Fruit fly (Drosophila melanogaster): ENCODE results near the gene CG15536.

dm6 chr3R:30464244-30464643 is 39.3 kb upstream of the CG15536 start:
- no peak for TF ChIP-seq ttk (optimal IDR thresholded peaks at IDR 0.05)
- no peak for TF ChIP-seq Myc (optimal IDR thresholded peaks at IDR 0.05)
- no peak for TF ChIP-seq insv (optimal IDR thresholded peaks at IDR 0.05)
- TF ChIP-seq psq (optimal IDR thresholded peaks at IDR 0.05), result no peak
- no peak for TF ChIP-seq Sin3A (optimal IDR thresholded peaks at IDR 0.05)
- no peak for TF ChIP-seq h (optimal IDR thresholded peaks at IDR 0.05)
